Fruit fly (Drosophila melanogaster): ENCODE data around the gene CG10341.

DNA sequence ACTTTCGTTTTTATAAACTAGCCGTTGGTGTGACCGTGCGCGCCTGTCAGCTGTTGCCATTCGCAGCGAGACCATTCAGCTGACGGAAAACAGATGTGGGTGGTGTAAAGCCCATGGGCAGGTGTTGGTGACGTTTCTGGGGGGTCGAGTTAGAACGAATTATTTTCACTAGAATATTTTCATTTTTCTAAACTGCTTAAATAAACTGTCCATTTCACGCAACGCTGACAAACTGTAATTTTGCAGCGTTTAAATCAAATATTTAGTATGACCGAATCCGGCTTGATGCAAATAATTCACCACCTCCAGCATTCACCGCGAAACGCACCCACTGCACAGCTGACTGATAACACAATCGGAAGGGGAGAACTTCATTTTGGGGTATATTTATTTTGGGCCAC is 3.1 kb upstream of the CG10341 start, which contains the start of the genes CG10383 and CG10338:
- TF ChIP-seq CG9139 (GFP tag; optimal IDR thresholded peaks at IDR 0.05) (no peak), salr (GFP tag; optimal IDR thresholded peaks at IDR 0.05) (peak; percentile 57 to 64), topi (GFP tag; optimal IDR thresholded peaks at IDR 0.05) (peak; percentile 88), Hr39 (GFP tag; optimal IDR thresholded peaks at IDR 0.05) (peak; percentile 93), CG8632 (GFP tag; optimal IDR thresholded peaks at IDR 0.05) (peak; percentile 77), CG1621 (tag; optimal IDR thresholded peaks at IDR 0.05) (peak; percentile 61), CG6854 (GFP tag; optimal IDR thresholded peaks at IDR 0.05) (peak; percentile 49), esn (GFP tag; optimal IDR thresholded peaks at IDR 0.05) (peak; percentile 88), Smox (GFP tag; optimal IDR thresholded peaks at IDR 0.05) (peak; percentile 90), acj6 (GFP tag; optimal IDR thresholded peaks at IDR 0.05) (peak; percentile 89), CG6808 (GFP tag; optimal IDR thresholded peaks at IDR 0.05) (no peak), net (GFP tag; optimal IDR thresholded peaks at IDR 0.05) (peak; percentile 83), CG11294 (GFP tag; IDR thresholded peaks at IDR 0.05) (peak; percentile 87)

Measured in whole organism, prepupa.